Fruit fly (Drosophila melanogaster): ENCODE measurements around the gene CG34164.
A peak's percentile ranks its signal among the peaks of the same experiment; 100 is the strongest.

Gene CG34164

DNA sequence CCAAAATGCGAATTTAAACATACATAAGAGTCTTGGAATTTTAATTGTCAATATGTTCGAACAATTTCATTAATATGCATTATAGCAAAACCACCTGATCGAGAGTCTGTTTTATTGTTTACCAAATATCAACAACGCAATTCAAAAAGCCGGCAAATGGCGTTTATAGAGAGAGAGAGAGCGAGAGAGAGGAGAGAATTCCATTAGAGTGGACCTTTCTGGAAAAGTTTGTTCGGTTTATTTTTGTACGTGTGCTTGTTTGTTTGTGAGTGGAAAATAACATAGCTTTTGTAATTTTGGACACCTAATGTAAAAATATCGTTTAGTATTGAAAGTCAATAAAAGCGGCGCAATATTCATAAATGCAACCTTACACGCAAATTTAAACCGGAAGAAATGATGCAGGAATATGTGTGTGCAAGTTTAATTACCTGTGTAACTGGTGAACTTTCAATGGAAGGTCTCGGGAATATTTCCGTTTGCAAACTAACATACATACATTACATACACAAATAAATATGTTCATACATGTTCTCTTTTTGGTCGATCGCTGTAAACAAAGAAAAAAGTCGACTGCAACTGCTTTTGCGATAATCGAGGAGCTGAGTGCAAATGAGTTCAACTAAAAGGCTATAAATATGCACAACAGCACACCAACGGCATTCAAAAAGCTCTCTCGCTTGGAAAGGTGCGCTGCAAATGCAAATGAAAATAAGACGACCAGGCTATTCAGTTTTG lies 11.4 kb upstream of the CG34164 start, which contains the start of gene CG6785 (continued):
- TF ChIP-seq chinmo (GFP tag; IDR thresholded peaks at IDR 0.05; ENCODE audit: partially characterized antibody), result peak; percentile 81; the same call in 2 of the 4 replicates
- peak; percentile 84 for TF ChIP-seq NK7.1 (GFP tag; optimal IDR thresholded peaks at IDR 0.05)
- TF ChIP-seq seq (GFP tag; IDR thresholded peaks at IDR 0.05), result peak; percentile 77; the same call in 1 of the 2 replicates
- TF ChIP-seq Hand (GFP tag; optimal IDR thresholded peaks at IDR 0.05), result peak; percentile 78
- TF ChIP-seq CG5245 (GFP tag; optimal IDR thresholded peaks at IDR 0.05), result peak; percentile 58
- TF ChIP-seq twi (tag; optimal IDR thresholded peaks at IDR 0.05), result peak; percentile 33
- peak; percentile 60 for TF ChIP-seq CG4820 (GFP tag; optimal IDR thresholded peaks at IDR 0.05)
- peak; percentile 77 for TF ChIP-seq CG16863 (GFP tag; optimal IDR thresholded peaks at IDR 0.05)
- peak; percentile 66 for TF ChIP-seq bcd (GFP tag; optimal IDR thresholded peaks at IDR 0.05)
- TF ChIP-seq lab (GFP tag; optimal IDR thresholded peaks at IDR 0.05), result peak; percentile 94
- TF ChIP-seq jing (GFP tag; optimal IDR thresholded peaks at IDR 0.05), result peak; percentile 27
- no peak for TF ChIP-seq CG11085 (GFP tag; IDR thresholded peaks at IDR 0.05)
- TF ChIP-seq sc (optimal IDR thresholded peaks at IDR 0.05), result no peak
- TF ChIP-seq sc (GFP tag; optimal IDR thresholded peaks at IDR 0.05), result peak; percentile 79
- peak; percentile 68 for TF ChIP-seq Hsf (GFP tag; optimal IDR thresholded peaks at IDR 0.05)
- peak; percentile 37 for TF ChIP-seq Hr3 (GFP tag; optimal IDR thresholded peaks at IDR 0.05)
- TF ChIP-seq zf30C (GFP tag; optimal IDR thresholded peaks at IDR 0.05), result no peak
- TF ChIP-seq CG10366 (GFP tag; IDR thresholded peaks at IDR 0.05), result 0 out of 2 replicates have a peak, but pooled peaks have one; percentile 14
- 0 out of 2 replicates have a peak, but pooled peaks have one; percentile 19 for TF ChIP-seq CG16779 (GFP tag; IDR thresholded peaks at IDR 0.05)
- peak; percentile 25 for TF ChIP-seq BEAF-32 (GFP tag; optimal IDR thresholded peaks at IDR 0.05)
- peak; percentile 70 for TF ChIP-seq Hr51 (GFP tag; optimal IDR thresholded peaks at IDR 0.05)
- peak; percentile 75 for TF ChIP-seq CG1792 (GFP tag; optimal IDR thresholded peaks at IDR 0.05)
- TF ChIP-seq CG3407 (GFP tag; optimal IDR thresholded peaks at IDR 0.05), result peak; percentile 93
- TF ChIP-seq CG8478 (optimal IDR thresholded peaks at IDR 0.05), result no peak
- TF ChIP-seq vfl (GFP tag; optimal IDR thresholded peaks at IDR 0.05), result peak; percentile 31
- TF ChIP-seq CG17612 (GFP tag; IDR thresholded peaks at IDR 0.05), result no peak
- peak; percentile 80 for TF ChIP-seq CG4328 (GFP tag; optimal IDR thresholded peaks at IDR 0.05)
- TF ChIP-seq CG1602 (GFP tag; optimal IDR thresholded peaks at IDR 0.05), result peak; percentile 65
- no peak for TF ChIP-seq ato (GFP tag; IDR thresholded peaks at IDR 0.05; ENCODE audit: partially characterized antibody)
- TF ChIP-seq CG7786 (GFP tag; optimal IDR thresholded peaks at IDR 0.05), result peak; percentile 69
- TF ChIP-seq salm (tag; optimal IDR thresholded peaks at IDR 0.05), result peak; percentile 86
- peak; percentile 91 for TF ChIP-seq her (GFP tag; optimal IDR thresholded peaks at IDR 0.05)
- TF ChIP-seq MTF-1 (GFP tag; optimal IDR thresholded peaks at IDR 0.05; ENCODE audit: borderline replicate concordance), result peak; percentile 92
- TF ChIP-seq CG2712 (tag; optimal IDR thresholded peaks at IDR 0.05), result peak; percentile 70
- no peak for TF ChIP-seq prd (optimal IDR thresholded peaks at IDR 0.05)
- TF ChIP-seq prd (GFP tag; IDR thresholded peaks at IDR 0.05), result peak; percentile 55; the same call in 2 of the 3 replicates
- TF ChIP-seq CG12769 (tag; optimal IDR thresholded peaks at IDR 0.05), result peak; percentile 81
- peak; percentile 86 for TF ChIP-seq Atf-2 (GFP tag; optimal IDR thresholded peaks at IDR 0.05)
- peak; percentile 87 for TF ChIP-seq CG6854 (GFP tag; optimal IDR thresholded peaks at IDR 0.05)
- no peak for TF ChIP-seq dimm (GFP tag; IDR thresholded peaks at IDR 0.05)
- TF ChIP-seq CG16815 (GFP tag; optimal IDR thresholded peaks at IDR 0.05), result no peak
- peak; percentile 25 for TF ChIP-seq CG9437 (GFP tag; optimal IDR thresholded peaks at IDR 0.05)
- peak; percentile 76 for TF ChIP-seq Fer3 (tag; optimal IDR thresholded peaks at IDR 0.05)
- peak; percentile 80 for TF ChIP-seq Nf-YB (GFP tag; optimal IDR thresholded peaks at IDR 0.05)
- peak; percentile 72 for TF ChIP-seq Side (GFP tag; optimal IDR thresholded peaks at IDR 0.05)
- no peak for TF ChIP-seq CG7963 (GFP tag; IDR thresholded peaks at IDR 0.05; ENCODE audit: partially characterized antibody)
- peak; percentile 37 for TF ChIP-seq trem (tag; optimal IDR thresholded peaks at IDR 0.05)
- peak; percentile 81 for TF ChIP-seq dmrt99B (tag; optimal IDR thresholded peaks at IDR 0.05)
- peak; percentile 72 for TF ChIP-seq Dek (tag; optimal IDR thresholded peaks at IDR 0.05)
- no peak for TF ChIP-seq Hr39 (optimal IDR thresholded peaks at IDR 0.05)
